Worm (Caenorhabditis elegans) whole organism, midembryonic: Measurements from ENCODE around the gene ccz-1.

Experiments used
- T22C8.4 ChIP-seq: fragments of 200-800 bp; sonication (Bioruptor generic); IDR thresholded peaks from 2 replicates; pipeline ENCODE4 v1.3.6; 2022; ENCODE audit warnings: missing genetic modification characterization, missing compliant biosample characterization
- cog-1 ChIP-seq: sonication (generic microtip); optimal IDR thresholded peaks from 2 replicates; lab custom pipeline; 2016; ENCODE audit warnings: missing genetic modification characterization, missing compliant biosample characterization
- flt-1 ChIP-seq: fragments of 200-800 bp; sonication (Bioruptor generic); IDR thresholded peaks from 2 replicates; pipeline ENCODE4 v1.3.6; 2022; ENCODE audit warnings: missing genetic modification characterization, missing compliant biosample characterization
- klf-2 ChIP-seq: fragments of 200-800 bp; sonication (Bioruptor generic); conservative IDR thresholded peaks from 2 replicates; pipeline ENCODE4 v1.3.6; 2022; ENCODE audit warnings: missing genetic modification reagents, missing genetic modification characterization, missing compliant biosample characterization
- med-1 ChIP-seq: sonication (generic microtip); optimal IDR thresholded peaks from 2 replicates; lab custom pipeline; 2017; ENCODE audit warnings: missing genetic modification characterization, mild to moderate bottlenecking, missing compliant biosample characterization, antibody characterized with exemption, missing genetic modification reagents; ENCODE audit not compliant: insufficient read depth
- ref-1 ChIP-seq: fragments of 200-800 bp; sonication (Bioruptor generic); conservative IDR thresholded peaks from 2 replicates; pipeline ENCODE4 v1.3.6; 2022; ENCODE audit warnings: missing genetic modification reagents, missing genetic modification characterization, missing compliant biosample characterization
- tab-1 ChIP-seq: fragments of 200-800 bp; sonication (Bioruptor generic); IDR thresholded peaks from 2 replicates; pipeline ENCODE4 v1.3.6; 2022; ENCODE audit warnings: missing genetic modification characterization, missing compliant biosample characterization
- ztf-23 ChIP-seq: fragments of 200-800 bp; sonication (Bioruptor generic); IDR thresholded peaks from 2 replicates; pipeline ENCODE4 v1.3.6; 2022; ENCODE audit warnings: missing genetic modification reagents, missing genetic modification characterization, missing compliant biosample characterization
- ztf-29 ChIP-seq: fragments of 200-800 bp; sonication (Bioruptor generic); IDR thresholded peaks from 2 replicates; pipeline ENCODE4 v1.3.6; 2022; ENCODE audit warnings: missing genetic modification reagents, missing genetic modification characterization, missing compliant biosample characterization

Gene ccz-1

DNA sequence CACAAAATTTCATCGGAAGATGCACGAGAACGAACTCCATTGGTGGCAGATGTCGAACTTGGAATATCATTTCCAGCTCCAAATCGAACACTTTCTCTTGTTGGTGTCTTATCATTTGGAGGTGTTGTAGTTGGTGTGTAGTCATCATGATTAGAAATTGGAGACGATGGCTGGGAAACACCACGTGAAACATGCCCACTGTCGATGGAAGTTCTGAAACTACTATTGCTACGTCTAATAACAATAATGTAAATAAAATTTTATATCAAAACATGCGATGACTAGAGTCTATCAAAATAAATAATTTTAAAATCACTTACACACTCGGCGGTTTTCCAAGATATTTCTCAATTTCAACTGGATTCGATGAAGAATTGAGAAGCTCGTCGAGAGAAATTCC lies 26.4 kb upstream of the ccz-1 start:
- TF ChIP-seq ztf-29 (GFP tag; lab: Robert Waterston, UW) (no peak), ref-1 (no peak), T22C8.4 (GFP tag; lab: Robert Waterston, UW) (no peak), flt-1 (no peak), klf-2 (GFP tag; lab: Robert Waterston, UW) (no peak), ztf-23 (no peak), tab-1 (GFP tag; lab: Robert Waterston, UW) (no peak), cog-1 (tag; lab: Kevin White, UChicago) (no peak), med-1 (GFP tag; lab: Kevin White, UChicago) (no peak)

DNA sequence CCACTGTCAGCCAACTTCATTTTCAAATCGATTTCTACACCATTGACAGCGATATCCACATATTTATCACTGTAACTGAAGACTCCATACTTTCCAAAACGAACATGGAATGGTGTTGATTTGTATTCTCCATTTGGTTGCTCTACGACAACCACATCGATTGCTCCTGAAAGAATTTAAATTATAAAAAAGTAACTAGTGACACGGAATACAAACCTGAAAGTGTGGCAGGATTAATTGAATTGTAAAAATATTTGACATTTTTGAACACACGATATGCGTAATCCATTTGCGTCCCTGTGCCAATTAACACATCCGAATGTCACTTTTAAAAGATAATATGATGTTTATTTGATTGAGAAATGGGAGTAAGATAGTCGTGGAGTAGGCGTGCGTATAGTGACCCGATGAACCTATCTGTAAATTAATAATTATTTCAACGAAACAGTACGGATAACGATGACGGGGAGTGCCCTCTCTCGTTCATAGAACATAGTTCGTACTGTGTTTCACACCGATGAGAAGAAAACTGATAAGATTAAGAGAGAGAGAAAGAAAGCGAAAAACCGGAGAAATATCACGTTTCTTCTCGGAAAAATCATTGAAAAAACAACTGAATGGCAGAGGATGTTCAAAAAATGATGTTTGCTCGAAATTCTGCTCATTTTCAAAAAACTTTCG lies 24.8 kb upstream of the ccz-1 start, which contains the start of gene lpin-1:
TSS of gene lpin-1 (minus strand) at position 417 of the 681 bp plus-strand sequence.
- TF ChIP-seq tab-1 (GFP tag; lab: Robert Waterston, UW) (no peak), ztf-23 (no peak), T22C8.4 (GFP tag; lab: Robert Waterston, UW) (no peak), flt-1 (no peak), klf-2 (GFP tag; lab: Robert Waterston, UW) (no peak), cog-1 (tag; lab: Kevin White, UChicago) (no peak), med-1 (GFP tag; lab: Kevin White, UChicago) (no peak), ztf-29 (GFP tag; lab: Robert Waterston, UW) (no peak), ref-1 (no peak)

DNA sequence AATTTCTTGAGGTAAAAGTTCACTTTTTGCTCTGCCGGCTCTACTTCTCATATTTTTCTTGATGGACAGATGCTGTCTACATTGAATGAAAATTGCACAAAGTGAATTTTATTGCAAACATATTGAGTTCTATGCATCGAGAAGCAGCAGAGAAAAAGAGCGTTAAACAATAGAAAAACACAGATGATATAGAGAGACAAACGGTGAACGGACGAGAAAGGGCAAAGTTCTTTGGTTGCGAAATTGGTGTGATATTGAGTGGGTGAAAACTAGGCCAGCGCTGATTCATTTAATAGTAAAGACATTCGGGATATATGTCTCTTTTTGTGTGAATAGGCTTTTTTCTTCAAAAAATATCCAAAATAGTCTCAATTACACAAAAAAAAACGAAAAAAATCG lies 24.3 kb upstream of the ccz-1 start:
- no peak for TF ChIP-seq cog-1 (tag; lab: Kevin White, UChicago)
- TF ChIP-seq tab-1 (GFP tag; lab: Robert Waterston, UW), result no peak
- TF ChIP-seq T22C8.4 (GFP tag; lab: Robert Waterston, UW), result no peak

DNA sequence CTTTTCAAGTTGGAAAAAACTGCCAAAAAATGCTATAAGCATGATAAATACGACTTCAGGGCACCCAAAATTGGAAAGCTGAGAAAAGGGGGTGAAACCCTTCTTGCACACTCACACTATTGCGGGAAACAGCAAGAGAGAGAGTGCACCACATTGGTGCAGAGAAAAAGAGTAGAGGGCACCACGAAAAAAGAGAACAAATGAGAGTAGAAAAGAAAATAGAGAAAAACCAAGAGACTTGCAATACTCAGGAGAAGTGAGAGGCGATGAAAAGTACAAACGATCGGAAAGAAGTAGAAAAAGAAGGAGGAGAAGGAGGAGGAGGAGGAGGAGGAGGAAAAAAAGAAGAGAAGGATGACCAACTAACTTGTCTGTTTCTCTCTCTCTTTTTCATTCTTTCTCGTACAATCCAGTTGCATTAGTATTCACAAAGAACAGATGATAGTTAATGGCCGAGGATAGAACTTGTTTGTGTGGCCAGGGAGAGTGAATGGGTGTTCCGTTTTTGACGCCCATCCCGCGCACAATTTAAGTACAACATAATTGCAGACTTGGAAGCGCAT lies 23.4 kb upstream of the ccz-1 start:
- TF ChIP-seq cog-1 (tag; lab: Kevin White, UChicago), result peak; percentile 69
- TF ChIP-seq ztf-29 (GFP tag; lab: Robert Waterston, UW), result no peak

DNA sequence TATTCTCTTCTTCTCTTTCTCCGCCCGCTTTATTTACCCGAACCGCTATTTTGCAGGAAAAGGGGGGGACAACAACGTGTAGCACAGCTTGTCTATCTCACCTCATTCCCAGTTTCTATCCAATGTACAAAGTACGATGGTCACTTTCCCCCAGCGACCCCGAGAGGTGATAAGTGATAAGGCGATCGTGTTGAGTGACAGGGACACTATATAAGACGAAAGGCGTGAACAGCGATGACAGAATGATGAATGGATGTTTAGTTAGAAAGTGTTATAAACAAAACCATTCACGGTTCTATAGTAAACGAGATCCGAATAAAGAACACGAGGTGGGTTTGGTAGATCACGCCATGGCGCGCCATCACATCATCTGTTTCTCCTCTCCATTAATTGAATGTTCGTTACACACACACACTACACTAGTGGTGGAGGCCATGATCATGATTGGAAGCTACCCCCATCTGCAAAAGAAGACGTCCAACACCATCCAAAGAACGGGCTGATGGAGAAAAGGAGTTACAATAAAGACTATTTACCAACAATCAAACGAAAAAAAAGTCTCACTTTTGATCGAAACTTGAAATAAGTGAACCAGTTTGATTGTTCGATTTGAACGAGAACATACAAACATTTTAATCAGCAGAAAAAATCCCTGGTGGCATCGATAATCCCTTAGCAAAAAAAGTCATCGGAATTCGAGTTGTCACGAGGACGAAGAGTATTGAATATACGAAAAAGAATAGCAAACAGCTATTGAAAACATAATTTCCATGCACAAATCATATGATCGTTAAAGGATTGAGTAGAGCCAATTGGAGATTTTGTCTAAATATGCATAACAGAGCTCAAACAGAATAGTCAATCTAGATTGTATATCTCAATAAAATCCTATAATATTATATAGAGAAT lies 22.1 kb upstream of the ccz-1 start:
- no peak for TF ChIP-seq med-1 (GFP tag; lab: Kevin White, UChicago)
- no peak for TF ChIP-seq ref-1
- TF ChIP-seq ztf-29 (GFP tag; lab: Robert Waterston, UW), result no peak
- TF ChIP-seq cog-1 (tag; lab: Kevin White, UChicago), result no peak
- no peak for TF ChIP-seq flt-1
- TF ChIP-seq klf-2 (GFP tag; lab: Robert Waterston, UW), result no peak
- TF ChIP-seq ztf-23, result no peak
- no peak for TF ChIP-seq tab-1 (GFP tag; lab: Robert Waterston, UW)
- no peak for TF ChIP-seq T22C8.4 (GFP tag; lab: Robert Waterston, UW)

DNA sequence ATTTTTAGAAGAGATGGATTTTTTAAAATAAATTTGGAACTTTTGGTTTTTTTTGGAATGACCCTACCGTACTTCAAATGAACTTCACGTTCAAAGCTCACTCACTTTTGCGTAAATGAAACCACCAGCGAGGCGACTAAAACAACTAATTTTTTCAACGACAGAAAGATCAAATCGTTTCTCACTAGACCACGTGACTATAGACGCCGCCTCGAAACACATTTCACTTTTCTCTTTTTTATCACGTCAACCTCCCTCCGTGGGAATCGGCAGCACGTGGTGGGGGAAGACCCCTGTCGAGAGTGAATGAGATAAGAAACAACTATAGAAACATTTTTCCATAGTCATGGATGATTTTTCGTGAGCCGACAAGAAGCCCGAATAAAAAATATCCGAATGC lies 21.4 kb upstream of the ccz-1 start:
- no peak for TF ChIP-seq T22C8.4 (GFP tag; lab: Robert Waterston, UW)
- TF ChIP-seq cog-1 (tag; lab: Kevin White, UChicago), result no peak
- TF ChIP-seq tab-1 (GFP tag; lab: Robert Waterston, UW), result no peak
- TF ChIP-seq flt-1, result no peak
- TF ChIP-seq klf-2 (GFP tag; lab: Robert Waterston, UW), result no peak
- TF ChIP-seq med-1 (GFP tag; lab: Kevin White, UChicago), result no peak
- no peak for TF ChIP-seq ref-1
- no peak for TF ChIP-seq ztf-23
- TF ChIP-seq ztf-29 (GFP tag; lab: Robert Waterston, UW), result no peak

DNA sequence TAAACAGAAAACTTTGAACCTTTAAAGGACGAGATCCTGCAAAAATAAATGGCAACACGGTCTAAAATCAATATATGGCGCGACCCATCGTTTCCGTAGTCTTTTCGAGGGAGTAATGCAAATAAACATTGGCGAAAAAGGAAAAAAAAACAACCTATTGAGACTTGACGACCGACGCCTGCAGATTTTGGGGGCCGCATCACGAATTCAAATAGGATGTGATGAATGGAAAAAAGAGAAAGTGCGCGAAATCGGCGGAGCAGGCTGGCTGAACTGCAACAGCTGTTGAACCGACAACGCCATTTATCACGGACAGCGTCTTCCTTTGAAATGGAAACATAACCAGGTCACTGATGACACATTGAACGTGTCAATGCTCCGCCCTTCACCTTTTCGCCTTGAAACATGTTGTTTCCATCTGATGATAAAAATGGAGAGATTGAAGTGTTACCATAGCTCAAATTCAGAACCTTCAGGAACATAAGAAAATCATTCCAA lies 20.8 kb upstream of the ccz-1 start:
- TF ChIP-seq ztf-23 (no peak), ztf-29 (GFP tag; lab: Robert Waterston, UW) (no peak), T22C8.4 (GFP tag; lab: Robert Waterston, UW) (no peak), tab-1 (GFP tag; lab: Robert Waterston, UW) (no peak), ref-1 (no peak), klf-2 (GFP tag; lab: Robert Waterston, UW) (no peak)

DNA sequence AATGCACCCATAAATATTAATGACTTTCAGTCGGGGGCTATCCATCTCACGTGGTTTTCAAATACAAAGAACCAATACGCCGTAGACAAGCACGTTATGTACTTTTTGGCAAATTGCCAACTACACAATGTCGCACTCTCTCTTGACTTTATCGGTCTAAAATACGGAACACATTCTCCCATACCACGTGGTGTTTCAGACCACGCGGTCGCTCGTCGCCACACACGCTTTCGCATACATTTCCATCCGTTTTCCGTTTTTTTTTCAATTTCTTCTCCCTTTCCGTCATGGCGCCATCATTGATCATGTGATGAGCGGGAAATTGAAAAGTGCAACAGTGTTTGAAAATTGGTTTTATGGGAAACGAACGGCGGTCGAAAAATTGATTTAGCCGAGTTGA lies 20.1 kb upstream of the ccz-1 start:
- TF ChIP-seq klf-2 (GFP tag; lab: Robert Waterston, UW) (0 out of 2 replicates have a peak, but pooled peaks have one; percentile 48), med-1 (GFP tag; lab: Kevin White, UChicago) (no peak)

DNA sequence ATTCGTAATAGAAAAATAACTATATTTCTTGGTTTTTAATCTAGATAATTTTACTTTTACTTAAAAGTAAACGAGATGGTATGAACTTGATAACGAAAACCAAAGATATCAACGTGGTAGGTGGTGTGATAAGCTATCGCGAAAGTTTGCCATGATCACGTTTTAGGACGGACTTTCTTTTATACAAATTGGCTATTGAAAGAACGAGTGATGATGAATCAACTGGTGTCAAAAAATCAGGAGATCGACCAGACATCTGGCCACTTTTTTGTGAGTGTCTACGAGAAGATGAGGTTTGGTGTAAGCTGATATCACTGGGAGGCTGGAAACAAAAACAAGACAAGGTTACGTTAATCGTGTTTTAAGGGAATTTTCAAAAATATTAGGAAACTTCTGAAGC lies 19.5 kb upstream of the ccz-1 start:
- TF ChIP-seq T22C8.4 (GFP tag; lab: Robert Waterston, UW) (no peak), med-1 (GFP tag; lab: Kevin White, UChicago) (no peak), cog-1 (tag; lab: Kevin White, UChicago) (no peak), tab-1 (GFP tag; lab: Robert Waterston, UW) (no peak), flt-1 (no peak), klf-2 (GFP tag; lab: Robert Waterston, UW) (no peak), ref-1 (no peak), ztf-23 (no peak), ztf-29 (GFP tag; lab: Robert Waterston, UW) (no peak)
